Fruit fly (Drosophila melanogaster) whole organism, embryonic: ENCODE results near the gene Obp93a.

Source experiments
- ATbp ChIP-seq: fragments of 200-800 bp; sonication (Bioruptor generic); optimal IDR thresholded peaks from 2 replicates; lab custom pipeline; 2017; ENCODE audit warnings: missing biosample characterization, mild to moderate bottlenecking, missing genetic modification characterization, missing genetic modification reagents
- Aef1 ChIP-seq: fragments of 200-800 bp; sonication (Bioruptor generic); IDR thresholded peaks from 3 replicates; pipeline ENCODE4 v1.3.6; 2022; ENCODE audit warnings: missing biosample characterization, missing genetic modification characterization
- Asciz ChIP-seq: fragments of 200-800 bp; sonication (Bioruptor generic); optimal IDR thresholded peaks from 2 replicates; lab custom pipeline; 2017; ENCODE audit warnings: missing biosample characterization, mild to moderate bottlenecking, missing genetic modification characterization, missing genetic modification reagents
- Atf6 ChIP-seq: fragments of 200-800 bp; sonication (Bioruptor generic); IDR thresholded peaks from 2 replicates; pipeline ENCODE4 v1.3.6; 2022; ENCODE audit warnings: missing biosample characterization, missing genetic modification characterization
- CG10274 ChIP-seq: fragments of 200-800 bp; sonication (Bioruptor generic); optimal IDR thresholded peaks from 3 replicates; lab custom pipeline; 2017; ENCODE audit warnings: missing biosample characterization, mild to moderate bottlenecking, missing genetic modification characterization
- CG10654 ChIP-seq: fragments of 200-800 bp; sonication (Bioruptor generic); optimal IDR thresholded peaks from 2 replicates; lab custom pipeline; 2016; ENCODE audit warnings: missing biosample characterization, missing genetic modification characterization
- CG11247 ChIP-seq: fragments of 200-800 bp; sonication (Bioruptor generic); IDR thresholded peaks from 2 replicates; pipeline ENCODE4 v1.3.6; 2022; ENCODE audit warnings: missing biosample characterization, missing genetic modification characterization
- CG12071 ChIP-seq: fragments of 200-800 bp; sonication (Bioruptor generic); optimal IDR thresholded peaks from 3 replicates; lab custom pipeline; 2018; ENCODE audit warnings: missing biosample characterization, mild to moderate bottlenecking, missing genetic modification characterization
- CG12299 ChIP-seq: fragments of 200-800 bp; sonication (Bioruptor generic); optimal IDR thresholded peaks from 2 replicates; lab custom pipeline; 2018; ENCODE audit warnings: missing biosample characterization, mild to moderate bottlenecking, missing genetic modification characterization
- CG12744 ChIP-seq: fragments of 200-800 bp; sonication (Bioruptor generic); optimal IDR thresholded peaks from 2 replicates; lab custom pipeline; 2016; ENCODE audit warnings: missing biosample characterization, missing genetic modification characterization
- CG14441 ChIP-seq: fragments of 200-800 bp; sonication (Bioruptor generic); IDR thresholded peaks from 2 replicates; pipeline ENCODE4 v1.3.6; 2022; ENCODE audit warnings: missing biosample characterization, missing genetic modification characterization
- CG14667 ChIP-seq: fragments of 200-800 bp; sonication (Bioruptor generic); IDR thresholded peaks from 2 replicates; pipeline ENCODE4 v1.3.6; 2022; ENCODE audit warnings: missing biosample characterization, missing genetic modification characterization
- CG42726 ChIP-seq: fragments of 200-800 bp; sonication (Bioruptor generic); IDR thresholded peaks from 2 replicates; pipeline ENCODE4 v1.3.6; 2022; ENCODE audit warnings: missing biosample characterization, missing genetic modification characterization; ENCODE audit not compliant: partially characterized antibody
- CG4854 ChIP-seq: fragments of 200-800 bp; sonication (Bioruptor generic); optimal IDR thresholded peaks from 2 replicates; lab custom pipeline; 2016; ENCODE audit warnings: missing biosample characterization, missing genetic modification characterization, inconsistent platforms
- CG7271 ChIP-seq: fragments of 200-800 bp; sonication (Bioruptor generic); optimal IDR thresholded peaks from 2 replicates; lab custom pipeline; 2018; ENCODE audit warnings: missing biosample characterization, mild to moderate bottlenecking, missing genetic modification characterization, moderate library complexity
- CG7745 ChIP-seq: fragments of 200-800 bp; sonication (Bioruptor generic); optimal IDR thresholded peaks from 2 replicates; lab custom pipeline; 2018; ENCODE audit warnings: missing biosample characterization, mild to moderate bottlenecking, missing genetic modification characterization, moderate library complexity
- CG8388 ChIP-seq: fragments of 200-800 bp; sonication (Bioruptor generic); optimal IDR thresholded peaks from 2 replicates; lab custom pipeline; 2019; ENCODE audit warnings: missing biosample characterization, mild to moderate bottlenecking, missing genetic modification characterization, moderate library complexity
- CG8944 ChIP-seq: fragments of 200-800 bp; sonication (Bioruptor generic); optimal IDR thresholded peaks from 3 replicates; lab custom pipeline; 2016; ENCODE audit warnings: missing biosample characterization, missing genetic modification characterization
- CG9797 ChIP-seq: fragments of 200-800 bp; sonication (Bioruptor generic); optimal IDR thresholded peaks from 3 replicates; lab custom pipeline; 2018; ENCODE audit warnings: missing biosample characterization, mild to moderate bottlenecking, missing genetic modification characterization
- CG9817 ChIP-seq: fragments of 200-800 bp; sonication (Bioruptor generic); optimal IDR thresholded peaks from 2 replicates; lab custom pipeline; 2018; ENCODE audit warnings: missing biosample characterization, mild to moderate bottlenecking, missing genetic modification characterization, moderate library complexity
- CHES-1-like ChIP-seq: fragments of 200-800 bp; sonication (Bioruptor generic); optimal IDR thresholded peaks from 2 replicates; lab custom pipeline; 2016; ENCODE audit warnings: missing biosample characterization, missing genetic modification characterization
- Deaf1 ChIP-seq: fragments of 200-800 bp; optimal IDR thresholded peaks from 3 replicates; lab custom pipeline; 2019; ENCODE audit warnings: missing biosample characterization, mild to moderate bottlenecking, missing genetic modification characterization, moderate library complexity
- E2f2 ChIP-seq: fragments of 200-800 bp; sonication (Bioruptor generic); IDR thresholded peaks from 2 replicates; pipeline ENCODE4 v1.3.6; 2022; ENCODE audit warnings: missing biosample characterization, missing genetic modification characterization
- Eip74EF ChIP-seq, 2 experiments: fragments of 200-800 bp in 1 of 2; fragments of >200 bp in 1 of 2; sonication (Bioruptor generic) in 1 of 2; optimal IDR thresholded peaks; 2 replicates each; lab custom pipeline; 2017 to 2019; ENCODE audit warnings: missing biosample characterization in 2 of 2, missing genetic modification characterization in 2 of 2, mild to moderate bottlenecking in 1 of 2, moderate library complexity in 1 of 2
- Fer2 ChIP-seq: fragments of 200-800 bp; sonication (Bioruptor generic); optimal IDR thresholded peaks from 2 replicates; lab custom pipeline; 2018; ENCODE audit warnings: missing biosample characterization, mild to moderate bottlenecking, missing genetic modification characterization, moderate library complexity
- Gug ChIP-seq: fragments of 200-800 bp; sonication (Bioruptor generic); IDR thresholded peaks from 4 replicates; pipeline ENCODE4 v1.3.6; 2022; ENCODE audit warnings: missing biosample characterization, missing genetic modification characterization
- H15 ChIP-seq: fragments of 200-800 bp; sonication (Bioruptor generic); IDR thresholded peaks from 3 replicates; pipeline ENCODE4 v1.3.6; 2022; ENCODE audit warnings: missing biosample characterization, missing genetic modification characterization
- HLH3B ChIP-seq: fragments of 200-800 bp; sonication (Bioruptor generic); IDR thresholded peaks from 2 replicates; pipeline ENCODE4 v1.3.6; 2022; ENCODE audit warnings: missing biosample characterization, missing genetic modification characterization
- Lim3 ChIP-seq: fragments of 200-800 bp; sonication (Bioruptor generic); IDR thresholded peaks from 2 replicates; pipeline ENCODE4 v1.3.6; 2022; ENCODE audit warnings: missing biosample characterization, missing genetic modification characterization
- Ptx1 ChIP-seq: fragments of 200-800 bp; sonication (Bioruptor generic); IDR thresholded peaks from 2 replicates; pipeline ENCODE4 v1.3.6; 2022; ENCODE audit warnings: missing biosample characterization, missing genetic modification characterization
- Taf1 ChIP-seq: fragments of 200-800 bp; sonication (Bioruptor generic); IDR thresholded peaks from 2 replicates; pipeline ENCODE4 v1.3.6; 2022; ENCODE audit warnings: missing biosample characterization, missing genetic modification characterization
- al ChIP-seq: fragments of 200-800 bp; sonication (Bioruptor generic); IDR thresholded peaks from 2 replicates; pipeline ENCODE4 v1.3.6; 2022; ENCODE audit warnings: missing biosample characterization, missing genetic modification characterization
- bcd ChIP-seq: fragments of 200-800 bp; sonication (Bioruptor generic); optimal IDR thresholded peaks from 2 replicates; lab custom pipeline; 2017; ENCODE audit warnings: missing biosample characterization, mild to moderate bottlenecking, missing genetic modification characterization
- br ChIP-seq: fragments of >200 bp; optimal IDR thresholded peaks from 2 replicates; lab custom pipeline; 2017
- chif ChIP-seq, 2 experiments: fragments of 200-800 bp; sonication (Bioruptor generic); optimal IDR thresholded peaks; 3 replicates each; lab custom pipeline; 2016; ENCODE audit warnings: missing biosample characterization in 2 of 2, missing genetic modification characterization in 2 of 2
- crc ChIP-seq: fragments of 200-800 bp; sonication (Bioruptor generic); optimal IDR thresholded peaks from 2 replicates; lab custom pipeline; 2016; ENCODE audit warnings: missing biosample characterization, missing genetic modification characterization
- dan ChIP-seq: fragments of 200-800 bp; sonication (Bioruptor generic); IDR thresholded peaks from 2 replicates; pipeline ENCODE4 v1.3.6; 2022; ENCODE audit warnings: missing biosample characterization, missing genetic modification characterization
- disco-r ChIP-seq: fragments of 200-800 bp; sonication (Bioruptor generic); optimal IDR thresholded peaks from 2 replicates; lab custom pipeline; 2016; ENCODE audit warnings: missing biosample characterization, missing genetic modification characterization
- esg ChIP-seq: fragments of 200-800 bp; sonication (Bioruptor generic); conservative IDR thresholded peaks from 2 replicates; pipeline ENCODE4 v1.3.6; 2022; ENCODE audit warnings: missing biosample characterization, missing genetic modification characterization
- gsb-n ChIP-seq: fragments of 200-800 bp; sonication (Bioruptor generic); optimal IDR thresholded peaks from 3 replicates; lab custom pipeline; 2018; ENCODE audit warnings: missing biosample characterization, mild to moderate bottlenecking, missing genetic modification characterization
- inv ChIP-seq: fragments of 200-800 bp; sonication (Bioruptor generic); IDR thresholded peaks from 2 replicates; pipeline ENCODE4 v1.3.6; 2022; ENCODE audit warnings: missing biosample characterization, missing genetic modification characterization; ENCODE audit not compliant: partially characterized antibody
- lab ChIP-seq: fragments of 200-800 bp; sonication (Bioruptor generic); optimal IDR thresholded peaks from 3 replicates; lab custom pipeline; 2017; ENCODE audit warnings: missing biosample characterization, missing genetic modification characterization, mild to moderate bottlenecking, moderate library complexity, missing genetic modification reagents
- pb ChIP-seq: fragments of 200-800 bp; sonication (Bioruptor generic); optimal IDR thresholded peaks from 3 replicates; lab custom pipeline; 2016; ENCODE audit warnings: missing biosample characterization, missing genetic modification characterization
- pzg ChIP-seq: fragments of 200-800 bp; sonication (Bioruptor generic); optimal IDR thresholded peaks from 3 replicates; lab custom pipeline; 2018; ENCODE audit warnings: missing biosample characterization, mild to moderate bottlenecking, missing genetic modification characterization, moderate library complexity
- repo ChIP-seq: fragments of 200-800 bp; sonication (Bioruptor generic); optimal IDR thresholded peaks from 2 replicates; lab custom pipeline; 2016; ENCODE audit warnings: missing biosample characterization, missing genetic modification characterization
- run ChIP-seq: fragments of 200-800 bp; sonication (Bioruptor generic); optimal IDR thresholded peaks from 3 replicates; lab custom pipeline; 2018; ENCODE audit warnings: missing biosample characterization, mild to moderate bottlenecking, missing genetic modification characterization
- tap ChIP-seq: fragments of 200-800 bp; optimal IDR thresholded peaks from 3 replicates; lab custom pipeline; 2019; ENCODE audit warnings: missing biosample characterization, mild to moderate bottlenecking, missing genetic modification characterization, moderate library complexity
- tna ChIP-seq: fragments of 200-800 bp; sonication (Bioruptor generic); IDR thresholded peaks from 2 replicates; pipeline ENCODE4 v1.3.6; 2022; ENCODE audit warnings: missing biosample characterization, missing genetic modification characterization; ENCODE audit not compliant: partially characterized antibody
- tup ChIP-seq: fragments of 200-800 bp; sonication (Bioruptor generic); optimal IDR thresholded peaks from 2 replicates; lab custom pipeline; 2016; ENCODE audit warnings: missing biosample characterization, mild to moderate bottlenecking, missing genetic modification characterization, moderate library complexity
- tx ChIP-seq: fragments of 200-800 bp; sonication (Bioruptor generic); optimal IDR thresholded peaks from 2 replicates; lab custom pipeline; 2016; ENCODE audit warnings: missing biosample characterization, missing genetic modification characterization
- wdn ChIP-seq: fragments of 200-800 bp; sonication (Bioruptor generic); IDR thresholded peaks from 2 replicates; pipeline ENCODE4 v1.3.6; 2022; ENCODE audit warnings: missing biosample characterization, missing genetic modification characterization

Obp93a gene

DNA sequence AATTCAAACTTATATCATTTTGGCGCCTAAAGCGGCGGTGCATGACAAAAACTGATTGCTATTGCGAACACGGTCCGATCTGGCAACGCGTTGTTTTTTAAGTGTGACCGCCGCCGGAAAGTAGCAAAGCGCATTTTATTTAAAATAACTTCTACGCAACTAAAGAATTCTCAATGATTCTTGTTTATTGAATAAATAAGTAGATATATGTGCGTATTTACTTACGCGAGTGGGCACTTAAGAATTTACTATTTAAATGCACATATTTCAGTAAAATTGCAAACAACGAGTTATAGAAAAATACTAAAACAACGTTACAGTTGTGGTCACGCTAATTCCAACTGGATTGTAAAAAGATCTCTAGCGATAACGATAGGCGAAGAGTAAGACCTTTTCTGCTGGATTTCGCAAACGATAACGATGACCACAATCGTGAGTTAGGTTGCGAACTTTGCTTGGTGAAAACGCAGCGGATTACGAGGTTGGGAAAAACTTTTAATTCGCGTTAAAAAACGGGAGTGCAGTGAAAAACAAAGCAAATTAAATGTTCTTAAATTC is 26.5 kb upstream of the Obp93a start (continued):
- TF ChIP-seq CG10654 (no peak), esg (GFP tag; lab: Robert Waterston, UW) (no peak), CG14441 (GFP tag; lab: Robert Waterston, UW) (no peak), pb (no peak), CHES-1-like (GFP tag; lab: Kevin White, UChicago) (no peak), Asciz (no peak), tup (GFP tag; lab: Kevin White, UChicago) (no peak), HLH3B (no peak), CG11247 (GFP tag; lab: Robert Waterston, UW) (no peak), pzg (peak; percentile 85), tna (GFP tag; lab: Robert Waterston, UW) (peak; percentile 53; the same call in 1 of the 2 replicates), CG8388 (GFP tag; lab: Kevin White, UChicago) (no peak), CG14667 (no peak), E2f2 (peak; percentile 98), disco-r (GFP tag; lab: Kevin White, UChicago) (no peak), CG8944 (GFP tag; lab: Kevin White, UChicago) (no peak), run (tag; lab: Kevin White, UChicago) (no peak), H15 (GFP tag; lab: Robert Waterston, UW) (no peak), tap (tag; lab: Kevin White, UChicago) (no peak), Lim3 (GFP tag; lab: Robert Waterston, UW) (no peak), dan (GFP tag; lab: Robert Waterston, UW) (no peak), Atf6 (GFP tag; lab: Robert Waterston, UW) (no peak), chif (GFP tag; optimal IDR thresholded peaks at IDR 0.05; lab: Kevin White, UChicago) (no peak), CG12744 (no peak), CG7271 (tag; lab: Kevin White, UChicago) (no peak), repo (GFP tag; lab: Kevin White, UChicago) (no peak), bcd (peak; percentile 51), Ptx1 (GFP tag; lab: Robert Waterston, UW) (no peak), CG9797 (GFP tag; lab: Kevin White, UChicago) (peak; percentile 92), CG10274 (GFP tag; lab: Kevin White, UChicago) (no peak), crc (GFP tag; lab: Kevin White, UChicago) (no peak), Gug (no peak), Deaf1 (tag; lab: Kevin White, UChicago) (no peak), tx (GFP tag; lab: Kevin White, UChicago) (no peak), inv (GFP tag; lab: Robert Waterston, UW) (no peak), Aef1 (GFP tag; lab: Robert Waterston, UW) (no peak), CG12071 (GFP tag; lab: Kevin White, UChicago) (no peak), CG9817 (tag; lab: Kevin White, UChicago) (no peak), CG7745 (tag; lab: Kevin White, UChicago) (no peak), ATbp (GFP tag; lab: Kevin White, UChicago) (no peak), Eip74EF (GFP tag; optimal IDR thresholded peaks at IDR 0.05; lab: Kevin White, UChicago) (no peak), al (GFP tag; lab: Robert Waterston, UW) (no peak), wdn (GFP tag; lab: Robert Waterston, UW) (no peak), Taf1 (no peak), Fer2 (no peak), CG12299 (tag; lab: Kevin White, UChicago) (no peak), gsb-n (tag; lab: Kevin White, UChicago) (peak; percentile 29), lab (GFP tag; lab: Kevin White, UChicago) (no peak), CG4854 (no peak), br (lab: Kevin White, UChicago) (no peak), CG42726 (GFP tag; lab: Robert Waterston, UW) (peak; percentile 55)
